Fruit fly (Drosophila melanogaster): Measurements from ENCODE around the gene CG10616.

Gene CG10616

DNA sequence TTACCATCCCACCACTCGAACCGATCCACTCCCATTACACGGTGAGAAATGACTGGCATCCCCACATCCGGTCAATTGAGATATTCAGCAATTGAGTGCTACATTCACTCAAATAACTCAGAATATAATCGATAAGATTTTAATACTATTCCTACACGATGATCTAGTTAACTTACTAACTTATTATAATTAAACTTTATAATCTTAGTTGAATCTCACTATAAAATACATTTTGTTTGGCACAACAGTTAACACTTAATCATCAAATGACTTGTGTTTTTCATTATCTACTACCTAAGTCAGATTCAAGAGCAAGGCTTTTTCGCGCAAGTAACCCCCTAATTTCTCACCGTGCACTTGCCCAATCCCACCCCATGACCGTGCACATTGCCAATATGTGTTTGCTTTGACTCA lies 23.8 kb downstream of the CG10616 start (continued):
- TF ChIP-seq CG7839 (tag; optimal IDR thresholded peaks at IDR 0.05) = peak; percentile 59
- TF ChIP-seq Neu2 (GFP tag; optimal IDR thresholded peaks at IDR 0.05; ENCODE audit: borderline replicate concordance) = no peak
- TF ChIP-seq ewg (GFP tag; optimal IDR thresholded peaks at IDR 0.05) = no peak
- no peak for TF ChIP-seq Gsc (GFP tag; IDR thresholded peaks at IDR 0.05)
- TF ChIP-seq CG2120 (GFP tag; optimal IDR thresholded peaks at IDR 0.05) = peak; percentile 32
- TF ChIP-seq CG8765 (GFP tag; IDR thresholded peaks at IDR 0.05) = no peak
- TF ChIP-seq CG12391 (tag; optimal IDR thresholded peaks at IDR 0.05) = peak; percentile 57
- TF ChIP-seq insv (GFP tag; optimal IDR thresholded peaks at IDR 0.05) = no peak
- no peak for TF ChIP-seq CG6272 (GFP tag; IDR thresholded peaks at IDR 0.05)
- TF ChIP-seq Fer1 (GFP tag; optimal IDR thresholded peaks at IDR 0.05) = peak; percentile 35
- TF ChIP-seq CG17802 (tag; optimal IDR thresholded peaks at IDR 0.05) = no peak
- no peak for TF ChIP-seq CG3163 (GFP tag; optimal IDR thresholded peaks at IDR 0.05)
- no peak for TF ChIP-seq ERR (GFP tag; optimal IDR thresholded peaks at IDR 0.05)
- peak; percentile 25 for TF ChIP-seq CG30431 (GFP tag; optimal IDR thresholded peaks at IDR 0.05)
- TF ChIP-seq aop (GFP tag; IDR thresholded peaks at IDR 0.05) = no peak
- TF ChIP-seq MBD-R2 (GFP tag; IDR thresholded peaks at IDR 0.05) = no peak
- no peak for TF ChIP-seq trh (GFP tag; optimal IDR thresholded peaks at IDR 0.05)
- TF ChIP-seq CG9215 (GFP tag; IDR thresholded peaks at IDR 0.05) = 0 out of 2 replicates have a peak, but pooled peaks have one; percentile 15
- TF ChIP-seq hb (GFP tag; IDR thresholded peaks at IDR 0.05; ENCODE audit: partially characterized antibody) = no peak
- TF ChIP-seq CG16813 (GFP tag; IDR thresholded peaks at IDR 0.05; ENCODE audit: partially characterized antibody) = no peak
- TF ChIP-seq CG13123 (GFP tag; optimal IDR thresholded peaks at IDR 0.05) = no peak
- TF ChIP-seq CG16815 (GFP tag; optimal IDR thresholded peaks at IDR 0.05) = peak; percentile 11
- no peak for TF ChIP-seq dati (GFP tag; IDR thresholded peaks at IDR 0.05)
- TF ChIP-seq bsh (GFP tag; optimal IDR thresholded peaks at IDR 0.05) = peak; percentile 27 to 83
- TF ChIP-seq Ets97D (GFP tag; optimal IDR thresholded peaks at IDR 0.05) = no peak
- TF ChIP-seq H15 (GFP tag; IDR thresholded peaks at IDR 0.05) = no peak
- TF ChIP-seq lilli (GFP tag; optimal IDR thresholded peaks at IDR 0.05) = peak; percentile 53
- TF ChIP-seq CG3847 (GFP tag; IDR thresholded peaks at IDR 0.05) = no peak
- TF ChIP-seq D (optimal IDR thresholded peaks at IDR 0.05) = no peak
- peak; percentile 40 for TF ChIP-seq D (GFP tag; optimal IDR thresholded peaks at IDR 0.05)
- TF ChIP-seq zfh2 (GFP tag; optimal IDR thresholded peaks at IDR 0.05) = no peak
- TF ChIP-seq CG18764 (GFP tag; optimal IDR thresholded peaks at IDR 0.05) = no peak
- peak; percentile 13 for TF ChIP-seq CG13775 (GFP tag; optimal IDR thresholded peaks at IDR 0.05)
- 0 out of 2 replicates have a peak, but pooled peaks have one; percentile 31 for TF ChIP-seq CG14667 (GFP tag; IDR thresholded peaks at IDR 0.05)
- TF ChIP-seq cato (GFP tag; optimal IDR thresholded peaks at IDR 0.05; ENCODE audit: borderline replicate concordance) = no peak
- TF ChIP-seq CG15479 (GFP tag; optimal IDR thresholded peaks at IDR 0.05) = no peak
- peak; percentile 13 for TF ChIP-seq CG10147 (GFP tag; optimal IDR thresholded peaks at IDR 0.05)
- no peak for TF ChIP-seq CG11696 (GFP tag; IDR thresholded peaks at IDR 0.05)
- no peak for TF ChIP-seq h (optimal IDR thresholded peaks at IDR 0.05)
- TF ChIP-seq nmo (GFP tag; optimal IDR thresholded peaks at IDR 0.05) = peak; percentile 53
- no peak for TF ChIP-seq Dref (GFP tag; IDR thresholded peaks at IDR 0.05)
- TF ChIP-seq CTCF (GFP tag; optimal IDR thresholded peaks at IDR 0.05) = no peak
- peak; percentile 1 for TF ChIP-seq Atf-2 (GFP tag; optimal IDR thresholded peaks at IDR 0.05)
- TF ChIP-seq CG1647 (GFP tag; optimal IDR thresholded peaks at IDR 0.05) = no peak
- no peak for TF ChIP-seq CG17186 (GFP tag; optimal IDR thresholded peaks at IDR 0.05)
- no peak for TF ChIP-seq Myb (GFP tag; optimal IDR thresholded peaks at IDR 0.05)
- no peak for TF ChIP-seq CG7372 (GFP tag; IDR thresholded peaks at IDR 0.05)
- no peak for TF ChIP-seq CG7271 (tag; optimal IDR thresholded peaks at IDR 0.05)
- peak; percentile 4 for TF ChIP-seq CG15011 (GFP tag; optimal IDR thresholded peaks at IDR 0.05)
- no peak for TF ChIP-seq CG1024 (GFP tag; IDR thresholded peaks at IDR 0.05)
- no peak for TF ChIP-seq CG11398 (GFP tag; optimal IDR thresholded peaks at IDR 0.05)
- TF ChIP-seq lmd (GFP tag; IDR thresholded peaks at IDR 0.05) = no peak
- peak; percentile 90 for TF ChIP-seq z (GFP tag; IDR thresholded peaks at IDR 0.05)
